Worm (Caenorhabditis elegans) whole organism, L1 larva: ENCODE measurements around the gene C10E2.1.

Source experiments
- C16A3.4 ChIP-seq: fragments of 150-350 bp; optimal IDR thresholded peaks from 2 replicates; lab custom pipeline; 2014; ENCODE audit warnings: missing biosample characterization, missing genetic modification characterization
- alr-1 ChIP-seq: fragments of 200-800 bp; sonication (Bioruptor generic); optimal IDR thresholded peaks from 2 replicates; lab custom pipeline; 2018; ENCODE audit warnings: borderline replicate concordance, mild to moderate bottlenecking, missing genetic modification characterization, missing compliant biosample characterization
- ama-1 ChIP-seq: fragments of 150-350 bp; optimal IDR thresholded peaks from 2 replicates; lab custom pipeline; 2014
- ceh-63 ChIP-seq: fragments of 200-800 bp; sonication (Bioruptor generic); optimal IDR thresholded peaks from 2 replicates; lab custom pipeline; 2018; ENCODE audit warnings: mild to moderate bottlenecking, missing genetic modification characterization, missing compliant biosample characterization
- ceh-8 ChIP-seq: fragments of 200-800 bp; sonication (Bioruptor generic); optimal IDR thresholded peaks from 2 replicates; lab custom pipeline; 2018; ENCODE audit warnings: mild to moderate bottlenecking, missing genetic modification characterization, moderate library complexity, missing compliant biosample characterization
- ceh-82 ChIP-seq, 3 experiments: fragments of 150-350 bp in 1 of 3; sonication (generic microtip) in 2 of 3; optimal IDR thresholded peaks; 2 replicates each; lab custom pipeline; 2014 to 2017; ENCODE audit warnings: missing biosample characterization in 3 of 3, missing genetic modification characterization in 3 of 3
- ceh-88 ChIP-seq: fragments of 200-800 bp; sonication (Bioruptor generic); IDR thresholded peaks from 2 replicates; pipeline ENCODE4 v1.3.6; 2022; ENCODE audit warnings: missing genetic modification characterization, missing compliant biosample characterization
- ceh-90 ChIP-seq: sonication (generic microtip); optimal IDR thresholded peaks from 2 replicates; lab custom pipeline; 2016; ENCODE audit warnings: missing genetic modification characterization, missing compliant biosample characterization
- efl-1 ChIP-seq, 4 experiments: fragments of 150-350 bp; optimal IDR thresholded peaks in 3 of 4; peaks in 1 of 4; 1 replicate in 1 of 4; 2 replicates in 3 of 4; lab custom pipeline; 2014; ENCODE audit warnings: missing biosample characterization in 2 of 4, missing genetic modification characterization in 2 of 4, missing genetic modification reagents in 2 of 4
- egl-27 ChIP-seq, 2 experiments: fragments of 150-350 bp in 1 of 2; sonication (generic microtip); optimal IDR thresholded peaks; 3 replicates each; lab custom pipeline; 2017 to 2018; ENCODE audit warnings: missing biosample characterization in 2 of 2, missing genetic modification characterization in 2 of 2, missing genetic modification reagents in 2 of 2
- fkh-10 ChIP-seq: sonication (generic microtip); optimal IDR thresholded peaks from 2 replicates; lab custom pipeline; 2017; ENCODE audit warnings: missing biosample characterization, missing genetic modification reagents, missing genetic modification characterization
- fkh-8 ChIP-seq: sonication (generic microtip); optimal IDR thresholded peaks from 2 replicates; lab custom pipeline; 2016; ENCODE audit warnings: mild to moderate bottlenecking, missing genetic modification characterization, missing compliant biosample characterization
- grh-1 ChIP-seq: fragments of 200-800 bp; sonication (Bioruptor generic); IDR thresholded peaks from 2 replicates; pipeline ENCODE4 v1.3.6; 2022; ENCODE audit warnings: missing genetic modification reagents, missing genetic modification characterization, missing compliant biosample characterization
- hlh-17 ChIP-seq: fragments of 200-800 bp; sonication (Bioruptor generic); optimal IDR thresholded peaks from 2 replicates; lab custom pipeline; 2018; ENCODE audit warnings: missing genetic modification characterization, mild to moderate bottlenecking, missing compliant biosample characterization, moderate library complexity, borderline replicate concordance
- irx-1 ChIP-seq: sonication (generic microtip); optimal IDR thresholded peaks from 2 replicates; lab custom pipeline; 2016; ENCODE audit warnings: missing genetic modification characterization, missing compliant biosample characterization
- lin-14 ChIP-seq: fragments of 200-800 bp; sonication (Bioruptor generic); optimal IDR thresholded peaks from 2 replicates; lab custom pipeline; 2018; ENCODE audit warnings: mild to moderate bottlenecking, missing genetic modification characterization, moderate library complexity, missing compliant biosample characterization
- lin-15B ChIP-seq: fragments of 150-350 bp; sonication (generic microtip); optimal IDR thresholded peaks from 3 replicates; lab custom pipeline; 2014; ENCODE audit warnings: missing biosample characterization, missing genetic modification characterization
- lin-39 ChIP-seq: fragments of 150-350 bp; optimal IDR thresholded peaks from 2 replicates; lab custom pipeline; 2014; ENCODE audit warnings: missing biosample characterization, missing genetic modification reagents, missing genetic modification characterization
- lir-3 ChIP-seq: sonication (generic microtip); optimal IDR thresholded peaks from 2 replicates; lab custom pipeline; 2016; ENCODE audit warnings: mild to moderate bottlenecking, missing genetic modification characterization, moderate library complexity, missing compliant biosample characterization; ENCODE audit not compliant: poor library complexity
- lsy-2 ChIP-seq, 2 experiments: fragments of 150-350 bp; optimal IDR thresholded peaks; 2 replicates each; lab custom pipeline; 2014; ENCODE audit warnings: missing biosample characterization in 2 of 2, missing genetic modification characterization in 2 of 2
- mdl-1 ChIP-seq, 2 experiments: fragments of 150-350 bp; optimal IDR thresholded peaks; 2 replicates each; lab custom pipeline; 2014 to 2017; ENCODE audit warnings: missing biosample characterization in 2 of 2, missing genetic modification characterization in 2 of 2, inconsistent platforms in 1 of 2
- mef-2 ChIP-seq: fragments of 150-350 bp; optimal IDR thresholded peaks from 2 replicates; lab custom pipeline; 2014; ENCODE audit warnings: missing biosample characterization, missing genetic modification characterization
- nhr-19 ChIP-seq: fragments of 200-800 bp; sonication (Bioruptor generic); conservative IDR thresholded peaks from 2 replicates; pipeline ENCODE4 v1.3.6; 2022; ENCODE audit warnings: missing genetic modification characterization, missing compliant biosample characterization
- nhr-20 ChIP-seq: sonication (generic microtip); optimal IDR thresholded peaks from 2 replicates; lab custom pipeline; 2016; ENCODE audit warnings: mild to moderate bottlenecking, missing genetic modification characterization, missing compliant biosample characterization
- nhr-237 ChIP-seq: fragments of 150-350 bp; optimal IDR thresholded peaks from 2 replicates; lab custom pipeline; 2014; ENCODE audit warnings: missing biosample characterization, missing genetic modification characterization
- nhr-47 ChIP-seq: sonication (generic microtip); optimal IDR thresholded peaks from 2 replicates; lab custom pipeline; 2016; ENCODE audit warnings: mild to moderate bottlenecking, missing genetic modification characterization, moderate library complexity, missing compliant biosample characterization
- nhr-71 ChIP-seq: sonication (generic microtip); optimal IDR thresholded peaks from 2 replicates; lab custom pipeline; 2016; ENCODE audit warnings: mild to moderate bottlenecking, missing genetic modification characterization, moderate library complexity, missing compliant biosample characterization
- nhr-76 ChIP-seq: sonication (generic microtip); optimal IDR thresholded peaks from 2 replicates; lab custom pipeline; 2017; ENCODE audit warnings: missing biosample characterization, missing genetic modification characterization
- nhr-85 ChIP-seq: sonication (generic microtip); peaks from one replicate; lab custom pipeline; 2016; ENCODE audit warnings: missing genetic modification characterization, inconsistent platforms, missing compliant biosample characterization
- nhr-90 ChIP-seq: sonication (generic microtip); optimal IDR thresholded peaks from 2 replicates; lab custom pipeline; 2016; ENCODE audit warnings: mild to moderate bottlenecking, missing genetic modification characterization, missing compliant biosample characterization; ENCODE audit not compliant: poor library complexity
- pag-3 ChIP-seq: sonication (generic microtip); optimal IDR thresholded peaks from 2 replicates; lab custom pipeline; 2017; ENCODE audit warnings: missing genetic modification characterization, mild to moderate bottlenecking, missing compliant biosample characterization, antibody characterized with exemption, borderline replicate concordance; ENCODE audit not compliant: insufficient read depth
- skn-1 ChIP-seq: fragments of 150-350 bp; optimal IDR thresholded peaks from 2 replicates; lab custom pipeline; 2014; ENCODE audit warnings: missing biosample characterization, missing genetic modification characterization
- snpc-4 ChIP-seq: fragments of 150-350 bp; optimal IDR thresholded peaks from 2 replicates; lab custom pipeline; 2014; ENCODE audit warnings: missing biosample characterization, missing genetic modification characterization
- snu-23 ChIP-seq: sonication (generic microtip); optimal IDR thresholded peaks from 2 replicates; lab custom pipeline; 2016; ENCODE audit warnings: missing genetic modification characterization, missing compliant biosample characterization
- sox-4 ChIP-seq: sonication (generic microtip); optimal IDR thresholded peaks from 2 replicates; lab custom pipeline; 2016; ENCODE audit warnings: missing genetic modification characterization, missing compliant biosample characterization
- sptf-1 ChIP-seq: fragments of 150-350 bp; optimal IDR thresholded peaks from 2 replicates; lab custom pipeline; 2014; ENCODE audit warnings: missing biosample characterization, missing genetic modification characterization
- sup-37 ChIP-seq: fragments of 200-800 bp; sonication (Bioruptor generic); optimal IDR thresholded peaks from 2 replicates; lab custom pipeline; 2018; ENCODE audit warnings: mild to moderate bottlenecking, missing genetic modification characterization, missing compliant biosample characterization
- tlp-1 ChIP-seq: fragments of 150-350 bp; optimal IDR thresholded peaks from 2 replicates; lab custom pipeline; 2014; ENCODE audit warnings: missing biosample characterization, missing genetic modification characterization
- unc-130 ChIP-seq: fragments of 150-350 bp; optimal IDR thresholded peaks from 2 replicates; lab custom pipeline; 2017; ENCODE audit warnings: missing biosample characterization, missing genetic modification characterization, inconsistent platforms
- unc-30 ChIP-seq: sonication (generic microtip); optimal IDR thresholded peaks from 2 replicates; lab custom pipeline; 2017; ENCODE audit warnings: missing biosample characterization, missing genetic modification characterization
- unc-62 ChIP-seq: fragments of 150-350 bp; optimal IDR thresholded peaks from 2 replicates; lab custom pipeline; 2014; ENCODE audit warnings: missing biosample characterization, missing genetic modification reagents, missing genetic modification characterization
- unc-98 ChIP-seq: fragments of 200-800 bp; sonication (Bioruptor generic); IDR thresholded peaks from 2 replicates; pipeline ENCODE4 v1.3.6; 2022; ENCODE audit warnings: missing genetic modification characterization, missing compliant biosample characterization
- vab-15 ChIP-seq: sonication (generic microtip); optimal IDR thresholded peaks from 2 replicates; lab custom pipeline; 2017; ENCODE audit warnings: missing genotype, mild to moderate bottlenecking, missing genetic modification characterization, missing compliant biosample characterization
- xbp-1 ChIP-seq: sonication (generic microtip); optimal IDR thresholded peaks from 2 replicates; lab custom pipeline; 2016; ENCODE audit warnings: missing genetic modification characterization, missing compliant biosample characterization
- ztf-11 ChIP-seq, 2 experiments: sonication (generic microtip); optimal IDR thresholded peaks; 2 replicates each; lab custom pipeline; 2016 to 2017; ENCODE audit warnings: missing genetic modification characterization in 2 of 2, missing biosample characterization in 1 of 2, missing compliant biosample characterization in 1 of 2

Gene C10E2.1

ce11 chrX:16726879-16727278 lies 35.8 kb upstream of the C10E2.1 start (continued):
- peak; percentile 90 for TF ChIP-seq fkh-10 (GFP tag; lab: Kevin White, UChicago)
- peak; percentile 96 for TF ChIP-seq nhr-85 (tag; lab: Kevin White, UChicago)
- TF ChIP-seq snpc-4 (tag; lab: Kevin White, UChicago) = peak; percentile 76
- no peak for TF ChIP-seq unc-98
- peak; percentile 79 for TF ChIP-seq irx-1 (tag; lab: Kevin White, UChicago)
- TF ChIP-seq alr-1 (tag; lab: Kevin White, UChicago) = no peak
- TF ChIP-seq mef-2 (tag; lab: Kevin White, UChicago) = peak; percentile 97
- peak; percentile 68 for TF ChIP-seq lir-3 (tag; lab: Kevin White, UChicago)
- TF ChIP-seq ceh-82 (tag; optimal IDR thresholded peaks at IDR 0.05; lab: Kevin White, UChicago) = peak; percentile 80 to 93 (median 83)
- TF ChIP-seq pag-3 = no peak
- peak; percentile 83 for TF ChIP-seq xbp-1
- peak; percentile 86 to 91 for TF ChIP-seq egl-27 (tag; optimal IDR thresholded peaks at IDR 0.05; lab: Kevin White, UChicago)
- peak; percentile 89 for TF ChIP-seq nhr-19 (GFP tag; lab: Robert Waterston, UW)
- peak; percentile 96 for TF ChIP-seq unc-130 (tag; lab: Kevin White, UChicago)
- TF ChIP-seq unc-62 (GFP tag; lab: Kevin White, UChicago) = no peak
- TF ChIP-seq unc-30 (tag; lab: Kevin White, UChicago) = no peak
- peak; percentile 91 for TF ChIP-seq nhr-47 (tag; lab: Kevin White, UChicago)
- no peak for TF ChIP-seq nhr-237 (tag; lab: Kevin White, UChicago)
- no peak for TF ChIP-seq hlh-17

ce11 chrX:16729259-16729658 lies 33.4 kb upstream of the C10E2.1 start, which contains the start of gene hda-4:
hda-4 (plus strand) TSS chrX:16729559.
- TF ChIP-seq ztf-11 (tag; optimal IDR thresholded peaks at IDR 0.05; lab: Kevin White, UChicago) = no peak
- TF ChIP-seq xbp-1 = no peak
- TF ChIP-seq sup-37 = no peak
- no peak for TF ChIP-seq efl-1 (optimal IDR thresholded peaks at IDR 0.05; lab: Kevin White, UChicago)
- TF ChIP-seq efl-1 (GFP tag; optimal IDR thresholded peaks at IDR 0.05 in 1 of 2; lab: Kevin White, UChicago) = no peak
- no peak for TF ChIP-seq ceh-8 (GFP tag; lab: Kevin White, UChicago)
- no peak for TF ChIP-seq nhr-90 (tag; lab: Kevin White, UChicago)
- TF ChIP-seq C16A3.4 = no peak
- TF ChIP-seq ceh-63 = no peak
- TF ChIP-seq fkh-8 (tag; lab: Kevin White, UChicago) = no peak
- TF ChIP-seq mdl-1 (tag; optimal IDR thresholded peaks at IDR 0.05; lab: Kevin White, UChicago) = no peak
- no peak for TF ChIP-seq lir-3 (tag; lab: Kevin White, UChicago)
- TF ChIP-seq ama-1 (lab: Kevin White, UChicago) = no peak
- no peak for TF ChIP-seq egl-27 (tag; optimal IDR thresholded peaks at IDR 0.05; lab: Kevin White, UChicago)

DNA sequence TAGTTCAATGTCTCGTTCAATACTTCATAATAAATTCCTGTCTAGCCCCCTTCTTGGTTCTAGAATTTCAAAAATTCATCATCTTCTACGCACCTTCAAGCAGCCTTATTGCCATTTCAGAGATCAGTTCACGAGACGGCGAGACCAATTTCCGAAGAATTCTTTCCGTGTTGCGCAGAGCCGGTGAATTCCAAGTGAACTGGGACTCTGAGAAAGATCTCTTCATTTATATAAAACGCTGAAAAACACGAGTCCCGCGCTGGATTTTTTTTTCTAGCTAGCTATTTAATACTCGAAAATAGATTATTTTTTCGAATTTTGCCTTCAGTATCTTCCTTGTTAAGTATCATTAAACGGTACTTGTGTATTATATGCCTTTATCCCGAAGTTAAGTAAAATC lies 31.5 kb upstream of the C10E2.1 start:
- peak; percentile 10 for TF ChIP-seq nhr-47 (tag; lab: Kevin White, UChicago)
- peak; percentile 80 for TF ChIP-seq fkh-8 (tag; lab: Kevin White, UChicago)
- no peak for TF ChIP-seq grh-1 (GFP tag; lab: Robert Waterston, UW)
- TF ChIP-seq ceh-88 (GFP tag; lab: Robert Waterston, UW) = no peak
- TF ChIP-seq nhr-71 = peak; percentile 57
- no peak for TF ChIP-seq ceh-82 (tag; optimal IDR thresholded peaks at IDR 0.05; lab: Kevin White, UChicago)
- TF ChIP-seq efl-1 (optimal IDR thresholded peaks at IDR 0.05; lab: Kevin White, UChicago) = no peak
- TF ChIP-seq efl-1 (GFP tag; optimal IDR thresholded peaks at IDR 0.05 in 1 of 2; lab: Kevin White, UChicago) = peak in 1 of 2 experiments; percentile 17
- peak; percentile 34 for TF ChIP-seq lin-14 (GFP tag; lab: Kevin White, UChicago)
- TF ChIP-seq, all 84 proteins: peak for 5

DNA sequence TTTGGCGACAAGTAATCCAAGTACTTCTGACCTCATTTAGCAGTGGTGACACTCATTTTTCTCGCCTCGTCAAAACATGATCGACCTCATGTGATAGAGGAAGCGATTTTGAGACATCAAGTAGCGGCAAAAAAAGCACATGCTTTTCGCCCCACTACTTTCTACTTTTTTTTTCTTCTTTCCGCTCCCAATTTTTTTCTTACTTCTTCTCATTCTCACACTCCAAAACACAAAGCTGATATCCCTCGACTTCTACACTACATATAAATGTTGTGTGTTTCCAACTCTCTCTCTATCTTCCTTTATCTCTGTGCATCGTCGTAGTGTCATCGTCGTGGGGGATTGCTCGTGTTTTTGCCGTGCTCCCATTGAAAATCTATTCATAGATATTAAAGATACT lies 30.4 kb upstream of the C10E2.1 start:
- TF ChIP-seq fkh-8 (tag; lab: Kevin White, UChicago) (peak; percentile 62), lin-15B (tag; lab: Kevin White, UChicago) (no peak), unc-98 (no peak), sox-4 (tag; lab: Kevin White, UChicago) (no peak), sptf-1 (tag; lab: Kevin White, UChicago) (no peak), skn-1 (tag; lab: Kevin White, UChicago) (no peak), nhr-47 (tag; lab: Kevin White, UChicago) (peak; percentile 42), tlp-1 (tag; lab: Kevin White, UChicago) (no peak), ceh-90 (tag; lab: Kevin White, UChicago) (no peak), nhr-237 (tag; lab: Kevin White, UChicago) (no peak), nhr-76 (tag; lab: Kevin White, UChicago) (no peak), ztf-11 (tag; optimal IDR thresholded peaks at IDR 0.05; lab: Kevin White, UChicago) (no peak), alr-1 (tag; lab: Kevin White, UChicago) (no peak), snu-23 (GFP tag; lab: Kevin White, UChicago) (peak; percentile 49), lin-39 (tag; lab: Kevin White, UChicago) (no peak), ceh-82 (tag; optimal IDR thresholded peaks at IDR 0.05; lab: Kevin White, UChicago) (peak in 1 of 3 experiments; percentile 11), nhr-71 (peak; percentile 83), lsy-2 (tag; optimal IDR thresholded peaks at IDR 0.05; lab: Kevin White, UChicago) (peak; percentile 11 to 38), nhr-20 (tag; lab: Kevin White, UChicago) (peak; percentile 54), vab-15 (no peak)
